Worm (Caenorhabditis elegans) whole organism, L2 larva: ENCODE data around the gene EGAP5.1.
A peak's percentile ranks its signal among the peaks of the same experiment; 100 is the strongest.

Experiments used
- C34F6.9 ChIP-seq: fragments of 150-350 bp; optimal IDR thresholded peaks from 2 replicates; lab custom pipeline; 2014; ENCODE audit warnings: missing biosample characterization, missing genetic modification characterization
- F13H6.1 ChIP-seq: sonication (generic microtip); optimal IDR thresholded peaks from 2 replicates; lab custom pipeline; 2016; ENCODE audit warnings: missing genetic modification characterization, missing compliant biosample characterization
- R02D3.7 ChIP-seq: fragments of 150-350 bp; optimal IDR thresholded peaks from 2 replicates; lab custom pipeline; 2014; ENCODE audit warnings: missing biosample characterization, missing genetic modification characterization
- Y55F3AM.14 ChIP-seq: fragments of 200-800 bp; sonication (Bioruptor generic); optimal IDR thresholded peaks from 2 replicates; lab custom pipeline; 2018; ENCODE audit warnings: mild to moderate bottlenecking, missing genetic modification characterization, missing compliant biosample characterization
- alr-1 ChIP-seq: fragments of 150-350 bp; optimal IDR thresholded peaks from 2 replicates; lab custom pipeline; 2014; ENCODE audit warnings: missing biosample characterization, missing genetic modification characterization
- aly-2 ChIP-seq: fragments of 150-350 bp; optimal IDR thresholded peaks from 2 replicates; lab custom pipeline; 2014; ENCODE audit warnings: missing biosample characterization, missing genetic modification characterization
- ama-1 ChIP-seq: fragments of 150-350 bp; optimal IDR thresholded peaks from 2 replicates; lab custom pipeline; 2018; ENCODE audit warnings: inconsistent platforms
- blmp-1 ChIP-seq: sonication (generic microtip); optimal IDR thresholded peaks from 2 replicates; lab custom pipeline; 2017; ENCODE audit warnings: missing genetic modification characterization, mild to moderate bottlenecking, missing compliant biosample characterization, antibody characterized with exemption, moderate library complexity; ENCODE audit not compliant: insufficient read depth
- ceh-16 ChIP-seq: fragments of 150-350 bp; optimal IDR thresholded peaks from 2 replicates; lab custom pipeline; 2014; ENCODE audit warnings: missing biosample characterization, missing genetic modification characterization
- ceh-82 ChIP-seq: fragments of 150-350 bp; optimal IDR thresholded peaks from 2 replicates; lab custom pipeline; 2014; ENCODE audit warnings: missing biosample characterization, missing genetic modification characterization
- crh-2 ChIP-seq: sonication (generic microtip); optimal IDR thresholded peaks from 2 replicates; lab custom pipeline; 2017; ENCODE audit warnings: missing biosample characterization, missing genetic modification characterization
- dmd-4 ChIP-seq: sonication (generic microtip); optimal IDR thresholded peaks from 2 replicates; lab custom pipeline; 2017; ENCODE audit warnings: missing biosample characterization, missing genetic modification characterization
- egl-27 ChIP-seq: sonication (generic microtip); optimal IDR thresholded peaks from 3 replicates; lab custom pipeline; 2017; ENCODE audit warnings: missing biosample characterization, missing genetic modification reagents, missing genetic modification characterization
- elt-1 ChIP-seq: fragments of 150-350 bp; optimal IDR thresholded peaks from 2 replicates; lab custom pipeline; 2014; ENCODE audit warnings: missing biosample characterization, missing genetic modification characterization
- elt-3 ChIP-seq: sonication (generic microtip); optimal IDR thresholded peaks from 2 replicates; lab custom pipeline; 2017; ENCODE audit warnings: missing biosample characterization, missing genetic modification characterization
- fos-1 ChIP-seq: fragments of 150-350 bp; optimal IDR thresholded peaks from 2 replicates; lab custom pipeline; 2014; ENCODE audit warnings: missing biosample characterization, missing genetic modification characterization
- gmeb-1 ChIP-seq: fragments of 150-350 bp; optimal IDR thresholded peaks from 2 replicates; lab custom pipeline; 2014; ENCODE audit warnings: missing biosample characterization, missing genetic modification characterization
- lin-11 ChIP-seq: fragments of 150-350 bp; sonication (generic microtip); optimal IDR thresholded peaks from 2 replicates; lab custom pipeline; 2014; ENCODE audit warnings: missing biosample characterization, missing genetic modification characterization, inconsistent platforms, mixed read lengths
- lin-13 ChIP-seq: fragments of 150-350 bp; optimal IDR thresholded peaks from 2 replicates; lab custom pipeline; 2014; ENCODE audit warnings: missing biosample characterization, missing genetic modification reagents, missing genetic modification characterization
- lin-39 ChIP-seq: fragments of 150-350 bp; optimal IDR thresholded peaks from 2 replicates; lab custom pipeline; 2014; ENCODE audit warnings: missing biosample characterization, missing genetic modification reagents, missing genetic modification characterization
- lsy-2 ChIP-seq, 2 experiments: fragments of 150-350 bp in 1 of 2; sonication (generic microtip) in 1 of 2; optimal IDR thresholded peaks; 2 replicates each; lab custom pipeline; 2014 to 2017; ENCODE audit warnings: missing biosample characterization in 2 of 2, missing genetic modification characterization in 2 of 2
- mab-5 ChIP-seq: fragments of 150-350 bp; optimal IDR thresholded peaks from 2 replicates; lab custom pipeline; 2014; ENCODE audit warnings: missing biosample characterization, missing genetic modification characterization
- mbf-1 ChIP-seq: sonication (generic microtip); optimal IDR thresholded peaks from 2 replicates; lab custom pipeline; 2017; ENCODE audit warnings: missing biosample characterization, missing genetic modification characterization
- mdl-1 ChIP-seq, 2 experiments: fragments of 150-350 bp in 1 of 2; sonication (generic microtip) in 1 of 2; optimal IDR thresholded peaks; 2 replicates each; lab custom pipeline; 2017; ENCODE audit warnings: missing biosample characterization in 2 of 2, missing genetic modification characterization in 2 of 2
- nhr-10 ChIP-seq: sonication (generic microtip); optimal IDR thresholded peaks from 2 replicates; lab custom pipeline; 2017; ENCODE audit warnings: missing biosample characterization, missing genetic modification characterization
- nhr-11 ChIP-seq: fragments of 150-350 bp; optimal IDR thresholded peaks from 2 replicates; lab custom pipeline; 2014; ENCODE audit warnings: missing biosample characterization, missing genetic modification characterization
- nhr-12 ChIP-seq: fragments of 150-350 bp; optimal IDR thresholded peaks from 2 replicates; lab custom pipeline; 2014; ENCODE audit warnings: missing biosample characterization, missing genetic modification characterization
- nhr-129 ChIP-seq: fragments of 150-350 bp; optimal IDR thresholded peaks from 2 replicates; lab custom pipeline; 2014; ENCODE audit warnings: missing biosample characterization, missing genetic modification characterization
- nhr-21 ChIP-seq: fragments of 150-350 bp; optimal IDR thresholded peaks from 2 replicates; lab custom pipeline; 2014; ENCODE audit warnings: missing biosample characterization, missing genetic modification characterization
- nhr-23 ChIP-seq: fragments of 150-350 bp; optimal IDR thresholded peaks from 2 replicates; lab custom pipeline; 2014; ENCODE audit warnings: missing biosample characterization, missing genetic modification reagents, missing genetic modification characterization
- nhr-237 ChIP-seq: fragments of 150-350 bp; optimal IDR thresholded peaks from 2 replicates; lab custom pipeline; 2014; ENCODE audit warnings: missing biosample characterization, missing genetic modification characterization
- nhr-25 ChIP-seq: fragments of 150-350 bp; sonication (generic microtip); optimal IDR thresholded peaks from 3 replicates; lab custom pipeline; 2014; ENCODE audit warnings: missing biosample characterization, missing genetic modification characterization
- nhr-6 ChIP-seq: fragments of 150-350 bp; optimal IDR thresholded peaks from 2 replicates; lab custom pipeline; 2014; ENCODE audit warnings: missing biosample characterization, missing genetic modification characterization
- nhr-77 ChIP-seq: fragments of 150-350 bp; optimal IDR thresholded peaks from 2 replicates; lab custom pipeline; 2014; ENCODE audit warnings: missing biosample characterization, missing genetic modification characterization
- peb-1 ChIP-seq: fragments of 150-350 bp; optimal IDR thresholded peaks from 2 replicates; lab custom pipeline; 2014; ENCODE audit warnings: missing biosample characterization, missing genetic modification characterization
- sem-4 ChIP-seq: fragments of 150-350 bp; optimal IDR thresholded peaks from 2 replicates; lab custom pipeline; 2014; ENCODE audit warnings: missing biosample characterization, missing genetic modification reagents, missing genetic modification characterization
- skn-1 ChIP-seq: sonication (generic microtip); optimal IDR thresholded peaks from 2 replicates; lab custom pipeline; 2017; ENCODE audit warnings: missing biosample characterization, missing genetic modification characterization
- sma-3 ChIP-seq: sonication (generic microtip); optimal IDR thresholded peaks from 2 replicates; lab custom pipeline; 2016; ENCODE audit warnings: missing genetic modification reagents, missing genetic modification characterization, missing compliant biosample characterization
- sma-9 ChIP-seq, 2 experiments: fragments of 150-350 bp in 1 of 2; sonication (generic microtip) in 1 of 2; optimal IDR thresholded peaks; 2 replicates each; lab custom pipeline; 2014 to 2016; ENCODE audit warnings: missing genetic modification characterization in 2 of 2, mild to moderate bottlenecking in 1 of 2, missing biosample characterization in 1 of 2, missing compliant biosample characterization in 1 of 2, missing genetic modification reagents in 1 of 2, moderate library complexity in 1 of 2
- snpc-4 ChIP-seq: fragments of 150-350 bp; optimal IDR thresholded peaks from 2 replicates; lab custom pipeline; 2014; ENCODE audit warnings: missing biosample characterization, missing genetic modification characterization
- unc-39 ChIP-seq: fragments of 150-350 bp; optimal IDR thresholded peaks from 2 replicates; lab custom pipeline; 2014; ENCODE audit warnings: missing biosample characterization, missing genetic modification characterization
- unc-55 ChIP-seq: fragments of 150-350 bp; sonication (generic microtip); optimal IDR thresholded peaks from 3 replicates; lab custom pipeline; 2014; ENCODE audit warnings: missing biosample characterization, missing genetic modification reagents, missing genetic modification characterization
- unc-62 ChIP-seq: fragments of 150-350 bp; optimal IDR thresholded peaks from 2 replicates; lab custom pipeline; 2014; ENCODE audit warnings: missing biosample characterization, missing genetic modification reagents, missing genetic modification characterization
- zag-1 ChIP-seq: fragments of 150-350 bp; optimal IDR thresholded peaks from 2 replicates; lab custom pipeline; 2014; ENCODE audit warnings: missing biosample characterization, missing genetic modification characterization
- ztf-1 ChIP-seq: fragments of 200-800 bp; sonication (Bioruptor generic); conservative IDR thresholded peaks from 2 replicates; pipeline ENCODE4 v1.3.6; 2022; ENCODE audit warnings: missing genetic modification characterization, missing compliant biosample characterization
- ztf-11 ChIP-seq: sonication (generic microtip); optimal IDR thresholded peaks from 2 replicates; lab custom pipeline; 2017; ENCODE audit warnings: missing biosample characterization, missing genetic modification characterization
- ztf-4 ChIP-seq: fragments of 150-350 bp; optimal IDR thresholded peaks from 2 replicates; lab custom pipeline; 2014; ENCODE audit warnings: missing biosample characterization, missing genetic modification characterization

EGAP5.1 gene

DNA sequence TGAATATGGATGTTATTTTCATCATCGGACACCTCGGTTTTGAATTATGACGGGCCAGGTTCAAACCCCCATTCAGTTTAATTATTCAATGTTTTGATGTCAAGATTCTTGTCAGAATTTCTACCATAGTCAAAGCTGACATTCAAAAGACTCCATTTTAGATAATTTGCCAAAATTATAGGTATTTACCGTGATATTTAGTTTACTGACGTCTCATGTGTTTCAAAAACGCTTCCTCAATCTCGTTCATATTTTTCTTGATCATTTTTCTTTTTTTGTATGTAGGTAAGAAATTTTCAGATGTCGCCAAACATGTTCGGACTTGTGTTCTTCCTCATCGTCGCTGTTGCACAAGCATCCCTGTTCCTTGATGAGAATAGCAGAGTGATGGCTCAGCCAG, at the start of gene EGAP5.1:
TSS of gene EGAP5.1 (plus strand) at position 301 of the 400 bp plus-strand sequence.
- TF ChIP-seq nhr-10 (tag; lab: Kevin White, UChicago), result no peak
- TF ChIP-seq sem-4 (tag; lab: Kevin White, UChicago), result no peak
- no peak for TF ChIP-seq ama-1 (lab: Kevin White, UChicago)
- no peak for TF ChIP-seq ceh-16
- no peak for TF ChIP-seq zag-1

DNA sequence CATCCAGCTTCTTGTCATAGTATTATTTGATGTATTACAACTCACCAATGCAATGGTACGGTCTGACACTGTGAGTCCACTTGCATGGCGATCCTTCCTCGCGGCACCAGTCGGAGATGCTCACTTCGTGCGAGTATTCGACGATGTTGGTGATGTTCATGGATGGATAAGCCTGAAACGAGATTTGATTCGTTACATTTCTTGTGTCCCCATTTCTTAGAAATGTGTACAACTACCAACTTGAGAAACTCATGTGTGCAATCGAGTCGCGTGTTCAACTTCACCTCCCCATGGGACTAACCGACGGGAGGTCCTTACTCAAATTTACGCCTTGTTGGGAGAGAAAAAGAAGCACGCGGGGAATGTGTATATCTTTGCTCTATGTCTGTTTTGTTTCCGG, 47.3 kb upstream of the EGAP5.1 start:
- no peak for TF ChIP-seq aly-2 (tag; lab: Kevin White, UChicago)
- no peak for TF ChIP-seq mab-5 (tag; lab: Kevin White, UChicago)
- peak in 1 of 2 experiments; percentile 25 for TF ChIP-seq mdl-1 (tag; optimal IDR thresholded peaks at IDR 0.05; lab: Kevin White, UChicago)
- no peak for TF ChIP-seq sma-3

DNA sequence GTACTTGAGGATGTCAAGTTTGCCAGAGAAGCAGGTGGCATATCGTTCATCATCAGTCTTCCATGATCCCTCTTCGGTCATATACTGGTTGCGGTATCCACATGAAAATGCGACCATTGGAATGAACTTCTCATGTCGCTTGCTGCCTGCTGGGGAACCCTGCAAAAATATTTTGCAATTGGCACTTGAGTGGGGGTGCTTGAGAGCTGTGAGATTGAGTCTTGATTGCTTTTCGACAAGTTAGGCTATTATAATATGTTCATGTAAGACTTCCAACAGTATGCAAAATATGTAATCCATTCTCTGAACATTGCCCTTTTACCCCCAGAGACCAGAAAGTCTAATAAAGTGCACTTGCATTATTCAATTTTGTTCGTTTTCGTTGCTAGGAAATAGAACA, 46.7 kb upstream of the EGAP5.1 start:
- TF ChIP-seq ztf-11 (tag; lab: Kevin White, UChicago) (no peak), Y55F3AM.14 (GFP tag; lab: Kevin White, UChicago) (no peak), ztf-4 (tag; lab: Kevin White, UChicago) (no peak), lsy-2 (tag; optimal IDR thresholded peaks at IDR 0.05; lab: Kevin White, UChicago) (no peak)

DNA sequence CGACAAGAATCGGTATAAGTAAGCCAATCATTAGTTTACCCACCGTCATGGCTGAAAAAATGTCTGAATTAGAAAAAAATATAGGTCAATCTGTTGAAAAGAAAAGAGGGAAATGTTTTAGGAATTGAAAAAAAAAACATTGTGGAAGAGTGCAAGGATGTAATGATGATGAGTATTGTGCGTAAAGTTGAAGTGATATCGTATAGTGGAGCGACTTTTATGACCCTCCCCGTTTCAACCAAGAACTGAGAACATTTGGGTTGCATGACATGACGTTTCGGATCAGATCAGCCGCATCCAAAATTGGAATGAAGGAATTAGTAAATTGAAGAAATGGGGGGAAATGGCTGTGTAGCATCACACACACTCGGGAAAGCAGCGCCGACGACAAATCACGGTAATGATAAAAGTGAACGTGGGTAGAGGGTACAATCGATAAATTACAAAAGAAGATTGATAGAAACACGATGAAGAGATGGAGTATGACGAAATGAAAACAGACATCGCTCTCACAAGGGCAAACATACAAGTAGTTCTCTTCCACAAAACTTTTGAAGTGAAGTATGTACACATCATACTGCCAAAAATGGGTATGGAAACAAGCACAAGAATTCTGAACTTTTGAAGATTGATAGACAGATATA, 45.9 kb upstream of the EGAP5.1 start, which contains the start of gene apl-1:
TSS of gene apl-1 (minus strand) at position 51 of the 644 bp plus-strand sequence.
- TF ChIP-seq crh-2 (tag; lab: Kevin White, UChicago), result peak; percentile 1
- TF ChIP-seq peb-1, result no peak
- TF ChIP-seq nhr-77, result no peak
- no peak for TF ChIP-seq R02D3.7 (tag; lab: Kevin White, UChicago)
- TF ChIP-seq snpc-4, result no peak
- no peak for TF ChIP-seq nhr-25 (tag; lab: Kevin White, UChicago)
- TF ChIP-seq nhr-129 (tag; lab: Kevin White, UChicago), result peak; percentile 68
- TF ChIP-seq unc-62 (GFP tag; lab: Kevin White, UChicago), result no peak
- no peak for TF ChIP-seq mab-5 (tag; lab: Kevin White, UChicago)
- TF ChIP-seq egl-27 (tag; lab: Kevin White, UChicago), result no peak
- TF ChIP-seq ztf-11 (tag; lab: Kevin White, UChicago), result no peak
- no peak for TF ChIP-seq alr-1 (tag; lab: Kevin White, UChicago)
- no peak for TF ChIP-seq F13H6.1
- no peak for TF ChIP-seq nhr-10 (tag; lab: Kevin White, UChicago)
- no peak for TF ChIP-seq gmeb-1 (tag; lab: Kevin White, UChicago)
- no peak for TF ChIP-seq C34F6.9
- no peak for TF ChIP-seq zag-1
- TF ChIP-seq unc-39 (tag; lab: Kevin White, UChicago), result no peak
- no peak for TF ChIP-seq dmd-4 (tag; lab: Kevin White, UChicago)
- TF ChIP-seq lin-11 (tag; lab: Kevin White, UChicago), result no peak
- peak; percentile 9 for TF ChIP-seq ama-1 (lab: Kevin White, UChicago)
- no peak for TF ChIP-seq aly-2 (tag; lab: Kevin White, UChicago)
- TF ChIP-seq sma-3, result peak; percentile 54
- no peak for TF ChIP-seq nhr-23 (tag; lab: Kevin White, UChicago)
- no peak for TF ChIP-seq lin-13 (GFP tag; lab: Kevin White, UChicago)
- TF ChIP-seq fos-1, result peak; percentile 7
- TF ChIP-seq mbf-1 (tag; lab: Kevin White, UChicago), result no peak
- TF ChIP-seq nhr-237 (tag; lab: Kevin White, UChicago), result no peak
- TF ChIP-seq ztf-1 (GFP tag; lab: Robert Waterston, UW), result no peak
- no peak for TF ChIP-seq ceh-82 (tag; lab: Kevin White, UChicago)
- peak; percentile 21 for TF ChIP-seq nhr-21
- no peak for TF ChIP-seq skn-1 (tag; lab: Kevin White, UChicago)
- TF ChIP-seq blmp-1 (tag; lab: Kevin White, UChicago), result no peak
- TF ChIP-seq unc-55 (GFP tag; lab: Kevin White, UChicago), result no peak
- no peak for TF ChIP-seq lsy-2 (tag; optimal IDR thresholded peaks at IDR 0.05; lab: Kevin White, UChicago)
- no peak for TF ChIP-seq sem-4 (tag; lab: Kevin White, UChicago)
- TF ChIP-seq nhr-12 (tag; lab: Kevin White, UChicago), result no peak
- no peak for TF ChIP-seq Y55F3AM.14 (GFP tag; lab: Kevin White, UChicago)
- no peak for TF ChIP-seq elt-3 (tag; lab: Kevin White, UChicago)
- TF ChIP-seq lin-39 (tag; lab: Kevin White, UChicago), result no peak
- peak; percentile 53 for TF ChIP-seq sma-9 (GFP tag; optimal IDR thresholded peaks at IDR 0.05; lab: Kevin White, UChicago)
- TF ChIP-seq sma-9 (tag; optimal IDR thresholded peaks at IDR 0.05; lab: Kevin White, UChicago), result no peak
- TF ChIP-seq elt-1 (tag; lab: Kevin White, UChicago), result no peak
- no peak for TF ChIP-seq nhr-11 (tag; lab: Kevin White, UChicago)
- TF ChIP-seq ceh-16, result no peak
- TF ChIP-seq nhr-6, result no peak
